Fruit fly (Drosophila melanogaster) whole organism, embryonic: Measurements from ENCODE around the gene NELF-B.
A peak's percentile ranks its signal among the peaks of the same experiment; 100 is the strongest.

Experiments
- CG10366 ChIP-seq: fragments of 200-800 bp; sonication (Bioruptor generic); IDR thresholded peaks from 2 replicates; pipeline ENCODE4 v1.3.6; 2022; ENCODE audit warnings: missing biosample characterization, missing genetic modification characterization
- CG10431 ChIP-seq: fragments of 200-800 bp; sonication (Bioruptor generic); optimal IDR thresholded peaks from 3 replicates; lab custom pipeline; 2018; ENCODE audit warnings: missing biosample characterization, mild to moderate bottlenecking, missing genetic modification characterization
- CG11695 ChIP-seq: fragments of 200-800 bp; sonication (Bioruptor generic); IDR thresholded peaks from 3 replicates; pipeline ENCODE4 v1.3.6; 2022; ENCODE audit warnings: missing biosample characterization, missing genetic modification characterization
- CG12219 ChIP-seq: fragments of 200-800 bp; sonication (Bioruptor generic); optimal IDR thresholded peaks from 3 replicates; lab custom pipeline; 2018; ENCODE audit warnings: missing biosample characterization, mild to moderate bottlenecking, missing genetic modification characterization
- CG14710 ChIP-seq: fragments of 200-800 bp; sonication (Bioruptor generic); optimal IDR thresholded peaks from 3 replicates; lab custom pipeline; 2019; ENCODE audit warnings: missing biosample characterization, mild to moderate bottlenecking, missing genetic modification characterization, moderate library complexity
- CG15011 ChIP-seq: fragments of 200-800 bp; sonication (Bioruptor generic); optimal IDR thresholded peaks from 3 replicates; lab custom pipeline; 2018; ENCODE audit warnings: missing biosample characterization, mild to moderate bottlenecking, missing genetic modification characterization
- CG1529 ChIP-seq: fragments of 200-800 bp; sonication (Bioruptor generic); optimal IDR thresholded peaks from 3 replicates; lab custom pipeline; 2018; ENCODE audit warnings: missing biosample characterization, missing genetic modification characterization
- CG17829 ChIP-seq: fragments of 200-800 bp; optimal IDR thresholded peaks from 2 replicates; lab custom pipeline; 2019; ENCODE audit warnings: missing biosample characterization, mild to moderate bottlenecking, missing genetic modification characterization, moderate library complexity
- CG18599 ChIP-seq: fragments of 200-800 bp; sonication (Bioruptor generic); optimal IDR thresholded peaks from 3 replicates; lab custom pipeline; 2017; ENCODE audit warnings: missing biosample characterization, missing genetic modification characterization, mild to moderate bottlenecking, moderate library complexity, missing genetic modification reagents
- CG4730 ChIP-seq: fragments of 200-800 bp; sonication (Bioruptor generic); IDR thresholded peaks from 2 replicates; pipeline ENCODE4 v1.3.6; 2022; ENCODE audit warnings: missing biosample characterization, missing genetic modification characterization
- CG5953 ChIP-seq: fragments of 200-800 bp; sonication (Bioruptor generic); IDR thresholded peaks from 2 replicates; pipeline ENCODE4 v1.3.6; 2022; ENCODE audit warnings: missing biosample characterization, missing genetic modification characterization
- CG6272 ChIP-seq: fragments of 200-800 bp; sonication (Bioruptor generic); IDR thresholded peaks from 2 replicates; pipeline ENCODE4 v1.3.6; 2022; ENCODE audit warnings: missing biosample characterization, missing genetic modification characterization
- CG9932 ChIP-seq: fragments of 200-800 bp; sonication (Bioruptor generic); IDR thresholded peaks from 2 replicates; pipeline ENCODE4 v1.3.6; 2022; ENCODE audit warnings: missing biosample characterization, missing genetic modification characterization
- D19A ChIP-seq: fragments of 200-800 bp; optimal IDR thresholded peaks from 3 replicates; lab custom pipeline; 2019; ENCODE audit warnings: missing biosample characterization, mild to moderate bottlenecking, missing genetic modification characterization, moderate library complexity
- Dbx ChIP-seq: fragments of 200-800 bp; sonication (Bioruptor generic); IDR thresholded peaks from 3 replicates; pipeline ENCODE4 v1.3.6; 2022; ENCODE audit warnings: missing biosample characterization, missing genetic modification characterization
- Dref ChIP-seq: fragments of 200-800 bp; sonication (Bioruptor generic); IDR thresholded peaks from 2 replicates; pipeline ENCODE4 v1.3.6; 2022; ENCODE audit warnings: missing biosample characterization, missing genetic modification characterization
- Ets65A ChIP-seq: fragments of 200-800 bp; sonication (Bioruptor generic); peaks from one replicate; lab custom pipeline; 2016; ENCODE audit warnings: missing biosample characterization, missing genetic modification characterization
- GATAe ChIP-seq: fragments of 200-800 bp; sonication (Bioruptor generic); conservative IDR thresholded peaks from 2 replicates; pipeline ENCODE4 v1.3.6; 2022; ENCODE audit warnings: missing biosample characterization, missing genetic modification characterization
- HmgD ChIP-seq: fragments of 200-800 bp; sonication (Bioruptor generic); optimal IDR thresholded peaks from 3 replicates; lab custom pipeline; 2016; ENCODE audit warnings: missing biosample characterization, missing genetic modification characterization
- MTF-1 ChIP-seq: fragments of 200-800 bp; sonication (Bioruptor generic); optimal IDR thresholded peaks from 2 replicates; lab custom pipeline; 2018; ENCODE audit warnings: missing biosample characterization, mild to moderate bottlenecking, missing genetic modification characterization, borderline replicate concordance
- NC2α ChIP-seq: fragments of 200-800 bp; sonication (Bioruptor generic); optimal IDR thresholded peaks from 2 replicates; lab custom pipeline; 2016; ENCODE audit warnings: missing biosample characterization, missing genetic modification characterization
- Nf-YB ChIP-seq: fragments of 200-800 bp; sonication (Bioruptor generic); optimal IDR thresholded peaks from 3 replicates; lab custom pipeline; 2019; ENCODE audit warnings: missing biosample characterization, mild to moderate bottlenecking, missing genetic modification characterization, moderate library complexity
- Ravus ChIP-seq: fragments of 200-800 bp; sonication (Bioruptor generic); IDR thresholded peaks from 2 replicates; pipeline ENCODE4 v1.3.6; 2022; ENCODE audit warnings: missing biosample characterization, missing genetic modification characterization
- Rfx ChIP-seq: fragments of 200-800 bp; sonication (Bioruptor generic); IDR thresholded peaks from 2 replicates; pipeline ENCODE4 v1.3.6; 2022; ENCODE audit warnings: missing biosample characterization, missing genetic modification characterization
- Six4 ChIP-seq: fragments of 200-800 bp; sonication (Bioruptor generic); optimal IDR thresholded peaks from 2 replicates; lab custom pipeline; 2016; ENCODE audit warnings: missing biosample characterization, missing genetic modification characterization
- Sry-δ ChIP-seq: fragments of 200-800 bp; sonication (Bioruptor generic); optimal IDR thresholded peaks from 2 replicates; lab custom pipeline; 2016; ENCODE audit warnings: missing biosample characterization, missing genetic modification characterization
- ap ChIP-seq: fragments of 200-800 bp; sonication (Bioruptor generic); IDR thresholded peaks from 2 replicates; pipeline ENCODE4 v1.3.6; 2022; ENCODE audit warnings: missing biosample characterization, missing genetic modification characterization
- chif ChIP-seq, 2 experiments: fragments of 200-800 bp; sonication (Bioruptor generic); optimal IDR thresholded peaks; 3 replicates each; lab custom pipeline; 2016; ENCODE audit warnings: missing biosample characterization in 2 of 2, missing genetic modification characterization in 2 of 2
- crc ChIP-seq: fragments of 200-800 bp; sonication (Bioruptor generic); optimal IDR thresholded peaks from 2 replicates; lab custom pipeline; 2016; ENCODE audit warnings: missing biosample characterization, missing genetic modification characterization
- croc ChIP-seq: fragments of 200-800 bp; sonication (Bioruptor generic); conservative IDR thresholded peaks from 3 replicates; pipeline ENCODE4 v1.3.6; 2022; ENCODE audit warnings: missing biosample characterization, missing genetic modification characterization
- crol ChIP-seq: fragments of 200-800 bp; sonication (Bioruptor generic); IDR thresholded peaks from 2 replicates; pipeline ENCODE4 v1.3.6; 2022; ENCODE audit warnings: missing biosample characterization, missing genetic modification characterization
- cwo ChIP-seq: fragments of 200-800 bp; sonication (Bioruptor generic); optimal IDR thresholded peaks from 3 replicates; lab custom pipeline; 2017; ENCODE audit warnings: missing biosample characterization, missing genetic modification characterization, mild to moderate bottlenecking, moderate library complexity, missing genetic modification reagents
- dmrt11E ChIP-seq: fragments of 200-800 bp; sonication (Bioruptor generic); optimal IDR thresholded peaks from 3 replicates; lab custom pipeline; 2018; ENCODE audit warnings: missing biosample characterization, mild to moderate bottlenecking, missing genetic modification characterization, moderate library complexity
- ftz-f1 ChIP-seq: fragments of 200-800 bp; sonication (Bioruptor generic); optimal IDR thresholded peaks from 2 replicates; lab custom pipeline; 2016; ENCODE audit warnings: missing biosample characterization, missing genetic modification characterization
- gfzf ChIP-seq: fragments of 200-800 bp; sonication (Bioruptor generic); optimal IDR thresholded peaks from 2 replicates; lab custom pipeline; 2016; ENCODE audit warnings: missing biosample characterization, mild to moderate bottlenecking, missing genetic modification characterization, moderate library complexity
- klu ChIP-seq: fragments of 200-800 bp; sonication (Bioruptor generic); IDR thresholded peaks from 2 replicates; pipeline ENCODE4 v1.3.6; 2022; ENCODE audit warnings: missing biosample characterization, missing genetic modification characterization
- nerfin-1 ChIP-seq: fragments of 200-800 bp; sonication (Bioruptor generic); optimal IDR thresholded peaks from 3 replicates; lab custom pipeline; 2019; ENCODE audit warnings: missing biosample characterization, mild to moderate bottlenecking, missing genetic modification characterization, moderate library complexity
- pan ChIP-seq, 4 experiments: fragments of >200 bp in 3 of 4; fragments of 200-800 bp in 1 of 4; sonication (Bioruptor generic) in 1 of 4; optimal IDR thresholded peaks in 3 of 4; IDR thresholded peaks in 1 of 4; 2 replicates each; pipeline versions ENCODE4 v1.3.6 to Lab custom; 2017 to 2022; ENCODE audit warnings: missing biosample characterization in 2 of 4, missing genetic modification characterization in 2 of 4, mixed read lengths in 1 of 4
- pb ChIP-seq: fragments of 200-800 bp; sonication (Bioruptor generic); optimal IDR thresholded peaks from 3 replicates; lab custom pipeline; 2016; ENCODE audit warnings: missing biosample characterization, missing genetic modification characterization
- prd ChIP-seq, 3 experiments: fragments of >200 bp in 2 of 3; fragments of 200-800 bp in 1 of 3; sonication (Bioruptor generic) in 1 of 3; optimal IDR thresholded peaks in 2 of 3; IDR thresholded peaks in 1 of 3; 2 replicates in 2 of 3; 3 replicates in 1 of 3; pipeline versions ENCODE4 v1.3.6 to Lab custom; 2017 to 2022; ENCODE audit warnings: missing biosample characterization in 1 of 3, missing genetic modification characterization in 1 of 3
- sc ChIP-seq, 3 experiments: fragments of >200 bp in 2 of 3; fragments of 200-800 bp in 1 of 3; sonication (Bioruptor generic) in 1 of 3; optimal IDR thresholded peaks; 2 replicates in 2 of 3; 3 replicates in 1 of 3; lab custom pipeline; 2017; ENCODE audit warnings: mild to moderate bottlenecking in 1 of 3, missing biosample characterization in 1 of 3, missing genetic modification characterization in 1 of 3, missing genetic modification reagents in 1 of 3
- tna ChIP-seq: fragments of 200-800 bp; sonication (Bioruptor generic); IDR thresholded peaks from 2 replicates; pipeline ENCODE4 v1.3.6; 2022; ENCODE audit warnings: missing biosample characterization, missing genetic modification characterization; ENCODE audit not compliant: partially characterized antibody
- trh ChIP-seq: fragments of 200-800 bp; sonication (Bioruptor generic); optimal IDR thresholded peaks from 2 replicates; lab custom pipeline; 2016; ENCODE audit warnings: missing biosample characterization, missing genetic modification characterization
- twi ChIP-seq: fragments of 200-800 bp; optimal IDR thresholded peaks from 2 replicates; lab custom pipeline; 2019; ENCODE audit warnings: missing biosample characterization, mild to moderate bottlenecking, missing genetic modification characterization, moderate library complexity
- unc-4 ChIP-seq: fragments of 200-800 bp; sonication (Bioruptor generic); IDR thresholded peaks from 2 replicates; pipeline ENCODE4 v1.3.6; 2022; ENCODE audit warnings: missing biosample characterization, missing genetic modification characterization; ENCODE audit not compliant: partially characterized antibody
- vfl ChIP-seq: fragments of 200-800 bp; sonication (Bioruptor generic); optimal IDR thresholded peaks from 2 replicates; lab custom pipeline; 2016; ENCODE audit warnings: missing biosample characterization, missing genetic modification characterization
- yki ChIP-seq: fragments of >200 bp; optimal IDR thresholded peaks from 3 replicates; lab custom pipeline; 2018

The NELF-B gene

dm6 chrX:7728251-7729164 lies at the start of gene NELF-B, which contains the start of gene CG12155 (continued):
- TF ChIP-seq vfl = peak; percentile 0
- no peak for TF ChIP-seq CG10431 (GFP tag; lab: Kevin White, UChicago)
- no peak for TF ChIP-seq ap (GFP tag; lab: Robert Waterston, UW)
- no peak for TF ChIP-seq NC2α (GFP tag; lab: Kevin White, UChicago)
- peak; percentile 48; the same call in 1 of the 2 replicates for TF ChIP-seq unc-4 (GFP tag; lab: Robert Waterston, UW)
- TF ChIP-seq CG11695 (GFP tag; lab: Robert Waterston, UW) = no peak
- TF ChIP-seq D19A (tag; lab: Kevin White, UChicago) = no peak
- no peak for TF ChIP-seq GATAe (GFP tag; lab: Robert Waterston, UW)
- peak; percentile 61 for TF ChIP-seq Six4 (GFP tag; lab: Kevin White, UChicago)
- no peak; the same call in 1 of the 2 replicates for TF ChIP-seq CG10366
- no peak for TF ChIP-seq tna
- TF ChIP-seq croc = no peak
- TF ChIP-seq Rfx (GFP tag; lab: Robert Waterston, UW) = peak; percentile 39; the same call in 1 of the 2 replicates
- TF ChIP-seq sc (optimal IDR thresholded peaks at IDR 0.05; lab: Kevin White, UChicago) = no peak
- TF ChIP-seq sc (GFP tag; optimal IDR thresholded peaks at IDR 0.05; lab: Kevin White, UChicago) = no peak
- no peak for TF ChIP-seq nerfin-1 (tag; lab: Kevin White, UChicago)
- no peak for TF ChIP-seq CG12219 (GFP tag; lab: Kevin White, UChicago)
- no peak for TF ChIP-seq CG5953 (GFP tag; lab: Robert Waterston, UW)
- TF ChIP-seq gfzf (GFP tag; lab: Kevin White, UChicago) = no peak
- TF ChIP-seq cwo (GFP tag; lab: Kevin White, UChicago) = no peak
- TF ChIP-seq dmrt11E = peak; percentile 41
- no peak for TF ChIP-seq HmgD
- TF ChIP-seq pb (GFP tag; lab: Kevin White, UChicago) = no peak
- no peak for TF ChIP-seq prd (optimal IDR thresholded peaks at IDR 0.05; lab: Kevin White, UChicago)
- TF ChIP-seq prd (GFP tag; IDR thresholded peaks at IDR 0.05; lab: Robert Waterston, UW) = peak; percentile 54; the same call in 2 of the 3 replicates
- TF ChIP-seq Dbx = peak; percentile 47; the same call in 1 of the 3 replicates
- no peak for TF ChIP-seq ftz-f1 (GFP tag; lab: Kevin White, UChicago)
- TF ChIP-seq trh (GFP tag; lab: Kevin White, UChicago) = no peak
- TF ChIP-seq yki = no peak
- no peak; the same call in 1 of the 2 replicates for TF ChIP-seq CG6272 (GFP tag; lab: Robert Waterston, UW)
- TF ChIP-seq Ets65A (GFP tag; lab: Kevin White, UChicago) = peak; percentile 31
- TF ChIP-seq CG17829 (tag; lab: Kevin White, UChicago) = peak; percentile 52
- no peak for TF ChIP-seq MTF-1 (GFP tag; lab: Kevin White, UChicago)
- no peak for TF ChIP-seq Ravus (GFP tag; lab: Robert Waterston, UW)
- TF ChIP-seq CG9932 (GFP tag; lab: Robert Waterston, UW) = peak; percentile 61; the same call in 1 of the 2 replicates
- TF ChIP-seq chif (GFP tag; optimal IDR thresholded peaks at IDR 0.05; lab: Kevin White, UChicago) = no peak
- TF ChIP-seq klu = 0 out of 2 replicates have a peak, but pooled peaks have one; percentile 33
- TF ChIP-seq crc = no peak
- no peak for TF ChIP-seq CG1529 (GFP tag; lab: Kevin White, UChicago)
- TF ChIP-seq Nf-YB = no peak
- TF ChIP-seq Sry-δ (GFP tag; lab: Kevin White, UChicago) = peak; percentile 82
- TF ChIP-seq pan (optimal IDR thresholded peaks at IDR 0.05; lab: Kevin White, UChicago) = no peak
- TF ChIP-seq pan (GFP tag; optimal IDR thresholded peaks at IDR 0.05 in 1 of 2, IDR thresholded peaks at IDR 0.05 in 1 of 2) = no peak
- TF ChIP-seq Dref (GFP tag; lab: Robert Waterston, UW) = peak; percentile 70
- no peak for TF ChIP-seq CG15011 (GFP tag; lab: Kevin White, UChicago)
- TF ChIP-seq crol (GFP tag; lab: Robert Waterston, UW) = no peak
- TF ChIP-seq CG4730 (GFP tag; lab: Robert Waterston, UW) = no peak
- peak; percentile 26 for TF ChIP-seq twi (tag; lab: Kevin White, UChicago)
- peak; percentile 74 for TF ChIP-seq CG14710 (tag; lab: Kevin White, UChicago)
- TF ChIP-seq CG18599 = no peak
